Worm (Caenorhabditis elegans): ENCODE data around the gene srh-219.

The srh-219 gene

ce11 chrV:15471029-15471428 lies 24.2 kb upstream of the srh-219 start, which contains the start of gene dpf-1:
TSS of gene dpf-1 (plus strand) at chrV:15471329.
- no peak for TF ChIP-seq nhr-28 (tag; optimal IDR thresholded peaks at IDR 0.05)
- no peak for TF ChIP-seq zip-8 (tag; optimal IDR thresholded peaks at IDR 0.05)
- no peak for TF ChIP-seq elt-3 (tag; optimal IDR thresholded peaks at IDR 0.05)
- TF ChIP-seq drap-1 (GFP tag; optimal IDR thresholded peaks at IDR 0.05): no peak
- no peak for TF ChIP-seq pha-4 (tag; optimal IDR thresholded peaks at IDR 0.05)

- TF ChIP-seq nhr-12 (tag; optimal IDR thresholded peaks at IDR 0.05) (no peak), zip-8 (tag; optimal IDR thresholded peaks at IDR 0.05) (no peak), ceh-83 (GFP tag; optimal IDR thresholded peaks at IDR 0.05) (no peak), pha-4 (tag; optimal IDR thresholded peaks at IDR 0.05) (no peak), sptf-1 (tag; optimal IDR thresholded peaks at IDR 0.05) (no peak), lsy-2 (tag; optimal IDR thresholded peaks at IDR 0.05) (no peak), flh-1 (GFP tag; optimal IDR thresholded peaks at IDR 0.05) (no peak), elt-3 (tag; optimal IDR thresholded peaks at IDR 0.05) (no peak), M03D4.4 (tag; optimal IDR thresholded peaks at IDR 0.05) (no peak), unc-39 (tag; optimal IDR thresholded peaks at IDR 0.05) (no peak)
Observed at ce11 chrV:15478597-15478996, 16.7 kb upstream of the srh-219 start, which contains the start of gene C06B8.2. TSS of gene C06B8.2 (minus strand) at chrV:15478749.

- no peak for TF ChIP-seq elt-3 (tag; optimal IDR thresholded peaks at IDR 0.05)
- no peak for TF ChIP-seq blmp-1 (tag; optimal IDR thresholded peaks at IDR 0.05)
- no peak for TF ChIP-seq mab-5 (tag; optimal IDR thresholded peaks at IDR 0.05)
Observed at ce11 chrV:15479107-15479506, 16.2 kb upstream of the srh-219 start.

ce11 chrV:15479825-15480224 lies 15.4 kb upstream of the srh-219 start:
- TF ChIP-seq lin-13 (tag; optimal IDR thresholded peaks at IDR 0.05) (no peak), bed-3 (GFP tag; optimal IDR thresholded peaks at IDR 0.05) (no peak), mab-5 (tag; optimal IDR thresholded peaks at IDR 0.05) (no peak), ces-1 (GFP tag; optimal IDR thresholded peaks at IDR 0.05) (no peak), mls-2 (tag; optimal IDR thresholded peaks at IDR 0.05) (no peak), cnd-1 (tag; optimal IDR thresholded peaks at IDR 0.05) (no peak), nhr-28 (tag; optimal IDR thresholded peaks at IDR 0.05) (no peak), elt-1 (tag; optimal IDR thresholded peaks at IDR 0.05; ENCODE audit: borderline replicate concordance, insufficient read depth) (no peak), sem-2 (GFP tag; optimal IDR thresholded peaks at IDR 0.05) (no peak), ceh-83 (GFP tag; optimal IDR thresholded peaks at IDR 0.05) (no peak), snpc-4 (tag; optimal IDR thresholded peaks at IDR 0.05) (no peak), sptf-1 (tag; optimal IDR thresholded peaks at IDR 0.05) (no peak), blmp-1 (tag; optimal IDR thresholded peaks at IDR 0.05) (no peak), hlh-1 (tag; optimal IDR thresholded peaks at IDR 0.05) (no peak), nhr-76 (tag; optimal IDR thresholded peaks at IDR 0.05) (no peak), M03D4.4 (tag; optimal IDR thresholded peaks at IDR 0.05) (no peak), drap-1 (GFP tag; optimal IDR thresholded peaks at IDR 0.05) (no peak)

- no peak for TF ChIP-seq nhr-12 (tag; optimal IDR thresholded peaks at IDR 0.05)
- TF ChIP-seq sptf-1 (tag; optimal IDR thresholded peaks at IDR 0.05): no peak
- no peak for TF ChIP-seq snpc-4 (tag; optimal IDR thresholded peaks at IDR 0.05)
- TF ChIP-seq drap-1 (GFP tag; optimal IDR thresholded peaks at IDR 0.05): no peak
- no peak for TF ChIP-seq tbx-8 (GFP tag; optimal IDR thresholded peaks at IDR 0.05)
- TF ChIP-seq ceh-83 (GFP tag; optimal IDR thresholded peaks at IDR 0.05): no peak
Observed at ce11 chrV:15480505-15481075, 14.7 kb upstream of the srh-219 start.

ce11 chrV:15481374-15481773 lies 13.9 kb upstream of the srh-219 start, which contains the start of gene nhr-150:
TSS of gene nhr-150 (minus strand) at chrV:15481465.
- TF ChIP-seq lin-13 (tag; optimal IDR thresholded peaks at IDR 0.05): no peak
- peak; percentile 61 for TF ChIP-seq elt-1 (tag; optimal IDR thresholded peaks at IDR 0.05; ENCODE audit: borderline replicate concordance, insufficient read depth)

- TF ChIP-seq unc-62 (GFP tag; optimal IDR thresholded peaks at IDR 0.05): no peak
- no peak for TF ChIP-seq nhr-28 (tag; optimal IDR thresholded peaks at IDR 0.05)
Observed at ce11 chrV:15483563-15483962, 11.7 kb upstream of the srh-219 start.

All from whole organism, mixed stage, embryonic.